Worm (Caenorhabditis elegans): Measurements from ENCODE around the gene Y116F11B.13.

The Y116F11B.13 gene

DNA sequence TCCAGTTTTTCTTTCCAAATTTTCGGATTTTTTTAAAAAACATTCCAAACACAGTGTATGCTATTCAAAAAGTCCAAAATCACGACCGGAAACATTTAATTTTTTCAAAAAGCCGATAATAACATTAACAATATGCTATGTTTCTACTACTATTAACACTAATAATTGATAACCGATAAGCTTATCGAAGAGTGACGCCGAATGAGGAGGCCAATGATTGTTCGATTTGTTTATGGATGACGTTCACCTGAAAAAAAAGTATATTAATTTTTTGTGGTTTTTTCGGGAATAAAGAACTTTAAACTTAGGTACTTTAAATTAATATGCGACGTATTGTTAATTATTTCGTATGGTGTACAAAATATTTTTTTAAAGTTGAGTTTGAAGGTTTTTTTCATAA lies 15.0 kb downstream of the Y116F11B.13 start:
- no peak for TF ChIP-seq lin-14 (GFP tag; optimal IDR thresholded peaks at IDR 0.05)
- no peak for TF ChIP-seq blmp-1 (tag; optimal IDR thresholded peaks at IDR 0.05)
- no peak for TF ChIP-seq hpl-2 (GFP tag; optimal IDR thresholded peaks at IDR 0.05)
- TF ChIP-seq ceh-90 (tag; optimal IDR thresholded peaks at IDR 0.05): no peak
- TF ChIP-seq xbp-1 (tag; optimal IDR thresholded peaks at IDR 0.05): no peak
- TF ChIP-seq hlh-4 (tag; optimal IDR thresholded peaks at IDR 0.05): no peak

DNA sequence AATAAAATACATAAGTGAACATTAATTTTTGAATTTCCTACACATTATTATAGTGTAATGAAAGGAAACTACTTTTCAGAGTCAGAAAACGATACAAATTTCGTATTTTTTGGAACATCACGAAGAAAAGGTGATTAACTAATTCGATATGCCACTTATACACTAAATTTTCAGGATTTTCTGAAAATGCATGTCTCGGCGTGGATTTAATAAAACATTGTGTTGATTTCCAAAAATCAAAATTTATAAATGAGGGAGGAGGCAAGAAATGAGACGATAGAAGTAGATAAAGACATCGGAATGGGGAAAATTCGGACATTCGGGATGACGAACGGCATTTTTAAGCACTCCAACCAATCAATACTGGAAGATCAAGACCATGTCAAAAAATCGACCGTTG lies 16.2 kb downstream of the Y116F11B.13 start, which contains the start of gene Y116F11B.14:
Gene Y116F11B.14, plus strand, starts transcription at position 301 of the 400 bp plus-strand sequence.
- TF ChIP-seq hlh-17 (GFP tag; optimal IDR thresholded peaks at IDR 0.05; ENCODE audit: borderline replicate concordance) (no peak), ztf-4 (tag; optimal IDR thresholded peaks at IDR 0.05) (no peak), dsc-1 (tag; optimal IDR thresholded peaks at IDR 0.05) (no peak), ceh-90 (tag; optimal IDR thresholded peaks at IDR 0.05) (no peak), lin-14 (GFP tag; optimal IDR thresholded peaks at IDR 0.05) (no peak), fkh-10 (GFP tag; optimal IDR thresholded peaks at IDR 0.05) (no peak), nhr-85 (tag) (no peak), elt-2 (tag; optimal IDR thresholded peaks at IDR 0.05) (no peak), ztf-11 (tag; optimal IDR thresholded peaks at IDR 0.05) (no peak), unc-98 (GFP tag; IDR thresholded peaks at IDR 0.05) (no peak), nhr-71 (tag; optimal IDR thresholded peaks at IDR 0.05) (no peak)

DNA sequence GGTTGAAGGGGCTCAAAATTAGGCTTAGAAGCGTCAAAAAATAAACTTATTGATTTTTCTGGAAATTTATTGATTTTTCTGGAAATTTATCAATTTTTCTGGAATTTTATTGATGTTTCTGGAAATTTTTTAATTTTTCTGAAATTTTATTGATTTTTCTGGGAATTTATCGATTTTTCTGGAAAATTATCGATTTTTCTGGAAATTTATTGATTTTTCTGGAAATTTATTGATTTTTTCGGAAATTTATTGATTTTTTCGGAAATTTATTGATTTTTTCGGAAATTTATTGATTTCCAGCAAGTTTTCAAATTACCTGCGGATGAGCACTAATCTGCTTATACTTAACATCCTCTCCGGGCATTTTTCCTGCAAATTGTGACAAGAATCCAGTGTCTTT lies 18.8 kb downstream of the Y116F11B.13 start:
- TF ChIP-seq nhr-47 (tag; optimal IDR thresholded peaks at IDR 0.05): no peak
- TF ChIP-seq nhr-85 (tag): no peak
- TF ChIP-seq fkh-4 (tag; optimal IDR thresholded peaks at IDR 0.05; ENCODE audit: borderline replicate concordance): no peak
- TF ChIP-seq unc-130 (tag; optimal IDR thresholded peaks at IDR 0.05): no peak
- no peak for TF ChIP-seq Y116A8C.19 (tag; optimal IDR thresholded peaks at IDR 0.05; ENCODE audit: borderline replicate concordance)
- no peak for TF ChIP-seq ztf-11 (tag; optimal IDR thresholded peaks at IDR 0.05)
- TF ChIP-seq nhr-84 (tag; optimal IDR thresholded peaks at IDR 0.05): no peak
- no peak for TF ChIP-seq lsy-2 (tag; optimal IDR thresholded peaks at IDR 0.05)
- no peak for TF ChIP-seq pqm-1 (tag; optimal IDR thresholded peaks at IDR 0.05)
- TF ChIP-seq nhr-19 (GFP tag; conservative IDR thresholded peaks at IDR 0.05): no peak
- TF ChIP-seq xbp-1 (tag; optimal IDR thresholded peaks at IDR 0.05): no peak
- no peak for TF ChIP-seq ztf-4 (tag; optimal IDR thresholded peaks at IDR 0.05)
- TF ChIP-seq mef-2 (tag; optimal IDR thresholded peaks at IDR 0.05): no peak
- TF ChIP-seq hpl-2 (GFP tag; optimal IDR thresholded peaks at IDR 0.05): no peak
- no peak for TF ChIP-seq nhr-71 (tag; optimal IDR thresholded peaks at IDR 0.05)
- TF ChIP-seq lin-14 (GFP tag; optimal IDR thresholded peaks at IDR 0.05): no peak
- TF ChIP-seq fos-1 (tag; optimal IDR thresholded peaks at IDR 0.05): no peak
- TF ChIP-seq C34B4.2 (tag; optimal IDR thresholded peaks at IDR 0.05): no peak

DNA sequence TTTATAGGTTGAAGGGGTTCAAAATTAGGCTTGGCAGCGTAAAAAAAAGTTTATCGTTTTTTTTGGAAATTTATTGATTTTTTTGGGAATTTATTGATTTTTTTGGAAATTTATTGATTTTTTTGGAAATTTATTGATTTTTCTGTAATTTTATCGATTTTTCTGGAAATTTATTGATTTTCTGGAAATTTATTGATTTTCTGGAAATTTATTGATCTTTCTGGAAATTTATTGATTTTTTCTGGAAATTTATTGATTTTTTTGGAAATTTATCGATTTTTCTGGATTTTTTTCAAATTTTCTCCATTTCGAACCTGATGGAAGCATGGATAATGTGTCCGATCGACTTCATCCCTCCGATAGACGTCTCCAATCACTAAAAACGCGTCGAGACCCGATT lies 21.8 kb downstream of the Y116F11B.13 start:
- TF ChIP-seq snpc-4 (tag; optimal IDR thresholded peaks at IDR 0.05) (no peak), ceh-88 (GFP tag; IDR thresholded peaks at IDR 0.05) (no peak), pag-3 (tag; optimal IDR thresholded peaks at IDR 0.05; ENCODE audit: borderline replicate concordance, insufficient read depth) (no peak), irx-1 (tag; optimal IDR thresholded peaks at IDR 0.05) (no peak), fos-1 (tag; optimal IDR thresholded peaks at IDR 0.05) (no peak), ceh-63 (GFP tag; optimal IDR thresholded peaks at IDR 0.05) (no peak), efl-1 (optimal IDR thresholded peaks at IDR 0.05) (no peak), efl-1 (GFP tag; optimal IDR thresholded peaks at IDR 0.05 in 1 of 2) (no peak), tlp-1 (tag; optimal IDR thresholded peaks at IDR 0.05) (no peak), egl-13 (tag; optimal IDR thresholded peaks at IDR 0.05) (no peak), sup-37 (GFP tag; optimal IDR thresholded peaks at IDR 0.05) (no peak), aly-2 (tag; optimal IDR thresholded peaks at IDR 0.05) (no peak)

All from whole organism, L1 larva.